Fruit fly (Drosophila melanogaster) whole organism, embryonic: ENCODE measurements around the gene mus201.

Source experiments
- Atf-2 ChIP-seq: fragments of 200-800 bp; sonication (Bioruptor generic); optimal IDR thresholded peaks from 2 replicates; lab custom pipeline; 2016; ENCODE audit warnings: missing biosample characterization, missing genetic modification characterization
- Atf6 ChIP-seq: fragments of 200-800 bp; sonication (Bioruptor generic); IDR thresholded peaks from 2 replicates; pipeline ENCODE4 v1.3.6; 2022; ENCODE audit warnings: missing biosample characterization, missing genetic modification characterization
- CG10274 ChIP-seq: fragments of 200-800 bp; sonication (Bioruptor generic); optimal IDR thresholded peaks from 3 replicates; lab custom pipeline; 2017; ENCODE audit warnings: missing biosample characterization, mild to moderate bottlenecking, missing genetic modification characterization
- CG11085 ChIP-seq: fragments of 200-800 bp; sonication (Bioruptor generic); IDR thresholded peaks from 2 replicates; pipeline ENCODE4 v1.3.6; 2022; ENCODE audit warnings: missing biosample characterization, missing genetic modification characterization
- CG13296 ChIP-seq: fragments of 200-800 bp; sonication (Bioruptor generic); optimal IDR thresholded peaks from 3 replicates; lab custom pipeline; 2018; ENCODE audit warnings: missing biosample characterization, mild to moderate bottlenecking, missing genetic modification characterization
- CG15479 ChIP-seq: fragments of 200-800 bp; sonication (Bioruptor generic); optimal IDR thresholded peaks from 3 replicates; lab custom pipeline; 2019; ENCODE audit warnings: missing biosample characterization, mild to moderate bottlenecking, missing genetic modification characterization, moderate library complexity
- CG17802 ChIP-seq: fragments of 200-800 bp; sonication (Bioruptor generic); optimal IDR thresholded peaks from 2 replicates; lab custom pipeline; 2018; ENCODE audit warnings: missing biosample characterization, mild to moderate bottlenecking, missing genetic modification characterization, moderate library complexity
- CG17829 ChIP-seq: fragments of 200-800 bp; optimal IDR thresholded peaks from 2 replicates; lab custom pipeline; 2019; ENCODE audit warnings: missing biosample characterization, mild to moderate bottlenecking, missing genetic modification characterization, moderate library complexity
- CG1832 ChIP-seq: fragments of 200-800 bp; sonication (Bioruptor generic); optimal IDR thresholded peaks from 2 replicates; lab custom pipeline; 2017; ENCODE audit warnings: missing biosample characterization, mild to moderate bottlenecking, missing genetic modification characterization, inconsistent platforms
- CG18476 ChIP-seq: fragments of 200-800 bp; sonication (Bioruptor generic); optimal IDR thresholded peaks from 2 replicates; lab custom pipeline; 2016; ENCODE audit warnings: missing biosample characterization, mild to moderate bottlenecking, missing genetic modification characterization
- CG18599 ChIP-seq: fragments of 200-800 bp; sonication (Bioruptor generic); optimal IDR thresholded peaks from 3 replicates; lab custom pipeline; 2017; ENCODE audit warnings: missing biosample characterization, missing genetic modification characterization, mild to moderate bottlenecking, moderate library complexity, missing genetic modification reagents
- CG2678 ChIP-seq: fragments of 200-800 bp; sonication (Bioruptor generic); optimal IDR thresholded peaks from 3 replicates; lab custom pipeline; 2019; ENCODE audit warnings: missing biosample characterization, mild to moderate bottlenecking, missing genetic modification characterization, moderate library complexity
- CG2889 ChIP-seq: fragments of 200-800 bp; sonication (Bioruptor generic); IDR thresholded peaks from 3 replicates; pipeline ENCODE4 v1.3.6; 2022; ENCODE audit warnings: missing biosample characterization, missing genetic modification characterization
- CG30431 ChIP-seq: fragments of 200-800 bp; sonication (Bioruptor generic); optimal IDR thresholded peaks from 2 replicates; lab custom pipeline; 2017; ENCODE audit warnings: missing biosample characterization, missing genetic modification characterization
- CG3163 ChIP-seq: fragments of 200-800 bp; sonication (Bioruptor generic); optimal IDR thresholded peaks from 3 replicates; lab custom pipeline; 2016; ENCODE audit warnings: missing biosample characterization, missing genetic modification characterization
- CG3726 ChIP-seq: fragments of 200-800 bp; sonication (Bioruptor generic); IDR thresholded peaks from 3 replicates; pipeline ENCODE4, ENCODE4 v1.3.6; 2022; ENCODE audit warnings: missing biosample characterization, missing genetic modification characterization
- CG6683 ChIP-seq: fragments of 200-800 bp; sonication (Bioruptor generic); optimal IDR thresholded peaks from 2 replicates; lab custom pipeline; 2017; ENCODE audit warnings: missing biosample characterization, mild to moderate bottlenecking, missing genetic modification characterization, missing genetic modification reagents
- CG6689 ChIP-seq: fragments of 200-800 bp; sonication (Bioruptor generic); IDR thresholded peaks from 2 replicates; pipeline ENCODE4 v1.3.6; 2022; ENCODE audit warnings: missing biosample characterization, missing genetic modification characterization
- CG7786 ChIP-seq: fragments of 200-800 bp; sonication (Bioruptor generic); optimal IDR thresholded peaks from 2 replicates; lab custom pipeline; 2016; ENCODE audit warnings: missing biosample characterization, missing genetic modification characterization
- CG7839 ChIP-seq: fragments of 200-800 bp; sonication (Bioruptor generic); optimal IDR thresholded peaks from 3 replicates; lab custom pipeline; 2018; ENCODE audit warnings: missing biosample characterization, mild to moderate bottlenecking, missing genetic modification characterization, moderate library complexity
- CG8478 ChIP-seq: fragments of >200 bp; optimal IDR thresholded peaks from 2 replicates; lab custom pipeline; 2018
- CG9437 ChIP-seq: fragments of 200-800 bp; sonication (Bioruptor generic); optimal IDR thresholded peaks from 2 replicates; lab custom pipeline; 2018; ENCODE audit warnings: missing biosample characterization, mild to moderate bottlenecking, missing genetic modification characterization
- CG9876 ChIP-seq: fragments of 200-800 bp; sonication (Bioruptor generic); optimal IDR thresholded peaks from 2 replicates; lab custom pipeline; 2016; ENCODE audit warnings: missing biosample characterization, missing genetic modification characterization
- CHES-1-like ChIP-seq: fragments of 200-800 bp; sonication (Bioruptor generic); optimal IDR thresholded peaks from 2 replicates; lab custom pipeline; 2016; ENCODE audit warnings: missing biosample characterization, missing genetic modification characterization
- ERR ChIP-seq: fragments of 200-800 bp; sonication (Bioruptor generic); optimal IDR thresholded peaks from 2 replicates; lab custom pipeline; 2016; ENCODE audit warnings: missing biosample characterization, missing genetic modification characterization
- Ets97D ChIP-seq: fragments of 200-800 bp; sonication (Bioruptor generic); optimal IDR thresholded peaks from 3 replicates; lab custom pipeline; 2016; ENCODE audit warnings: missing biosample characterization, missing genetic modification characterization
- Hand ChIP-seq: fragments of 200-800 bp; sonication (Bioruptor generic); optimal IDR thresholded peaks from 2 replicates; lab custom pipeline; 2017; ENCODE audit warnings: mild to moderate bottlenecking, missing biosample characterization, missing genetic modification reagents, missing genetic modification characterization
- Hmx ChIP-seq: fragments of 200-800 bp; sonication (Bioruptor generic); optimal IDR thresholded peaks from 2 replicates; lab custom pipeline; 2016; ENCODE audit warnings: missing biosample characterization, missing genetic modification characterization
- Lpt ChIP-seq: fragments of >200 bp; optimal IDR thresholded peaks from 2 replicates; lab custom pipeline; 2018; ENCODE audit warnings: missing biosample characterization, missing genetic modification characterization
- Myb ChIP-seq: fragments of 200-800 bp; sonication (Bioruptor generic); optimal IDR thresholded peaks from 2 replicates; lab custom pipeline; 2016; ENCODE audit warnings: missing biosample characterization, missing genetic modification characterization
- Nf-YC ChIP-seq: fragments of 200-800 bp; optimal IDR thresholded peaks from 3 replicates; lab custom pipeline; 2019; ENCODE audit warnings: missing biosample characterization, mild to moderate bottlenecking, missing genetic modification characterization, moderate library complexity
- Poxn ChIP-seq: fragments of 200-800 bp; sonication (Bioruptor generic); IDR thresholded peaks from 2 replicates; pipeline ENCODE4 v1.3.6; 2022; ENCODE audit warnings: missing biosample characterization, missing genetic modification characterization
- Scr ChIP-seq: fragments of 200-800 bp; sonication (Bioruptor generic); IDR thresholded peaks from 2 replicates; pipeline ENCODE4 v1.3.6; 2022; ENCODE audit warnings: missing biosample characterization, missing genetic modification characterization; ENCODE audit not compliant: partially characterized antibody
- Xrp1 ChIP-seq: fragments of 200-800 bp; sonication (Bioruptor generic); IDR thresholded peaks from 2 replicates; pipeline ENCODE4 v1.3.6; 2022; ENCODE audit warnings: missing biosample characterization, missing genetic modification characterization
- corto ChIP-seq: fragments of 200-800 bp; sonication (Bioruptor generic); optimal IDR thresholded peaks from 2 replicates; lab custom pipeline; 2016; ENCODE audit warnings: missing biosample characterization, mild to moderate bottlenecking, missing genetic modification characterization, moderate library complexity
- croc ChIP-seq: fragments of 200-800 bp; sonication (Bioruptor generic); conservative IDR thresholded peaks from 3 replicates; pipeline ENCODE4 v1.3.6; 2022; ENCODE audit warnings: missing biosample characterization, missing genetic modification characterization
- da ChIP-seq: fragments of 200-800 bp; sonication (Bioruptor generic); optimal IDR thresholded peaks from 2 replicates; lab custom pipeline; 2016; ENCODE audit warnings: missing biosample characterization, missing genetic modification characterization
- dmrt11E ChIP-seq: fragments of 200-800 bp; sonication (Bioruptor generic); optimal IDR thresholded peaks from 3 replicates; lab custom pipeline; 2018; ENCODE audit warnings: missing biosample characterization, mild to moderate bottlenecking, missing genetic modification characterization, moderate library complexity
- ems ChIP-seq: fragments of 200-800 bp; sonication (Bioruptor generic); optimal IDR thresholded peaks from 3 replicates; lab custom pipeline; 2016; ENCODE audit warnings: missing biosample characterization, missing genetic modification characterization
- fd3F ChIP-seq: fragments of 200-800 bp; sonication (Bioruptor generic); optimal IDR thresholded peaks from 2 replicates; lab custom pipeline; 2018; ENCODE audit warnings: missing biosample characterization, mild to moderate bottlenecking, missing genetic modification characterization, moderate library complexity
- gsb-n ChIP-seq: fragments of 200-800 bp; sonication (Bioruptor generic); optimal IDR thresholded peaks from 3 replicates; lab custom pipeline; 2018; ENCODE audit warnings: missing biosample characterization, mild to moderate bottlenecking, missing genetic modification characterization
- insv ChIP-seq, 2 experiments: fragments of 200-800 bp; sonication (Bioruptor generic); optimal IDR thresholded peaks; 3 replicates each; lab custom pipeline; 2016 to 2018; ENCODE audit warnings: missing biosample characterization in 2 of 2, missing genetic modification characterization in 2 of 2
- lilli ChIP-seq: fragments of 200-800 bp; sonication (Bioruptor generic); optimal IDR thresholded peaks from 3 replicates; lab custom pipeline; 2016; ENCODE audit warnings: missing biosample characterization, missing genetic modification characterization
- maf-S ChIP-seq: fragments of 200-800 bp; sonication (Bioruptor generic); optimal IDR thresholded peaks from 2 replicates; lab custom pipeline; 2016; ENCODE audit warnings: missing biosample characterization, missing genetic modification characterization
- mld ChIP-seq: fragments of 200-800 bp; sonication (Bioruptor generic); IDR thresholded peaks from 3 replicates; pipeline ENCODE4 v1.3.6; 2022; ENCODE audit warnings: missing biosample characterization, missing genetic modification characterization; ENCODE audit not compliant: partially characterized antibody
- org-1 ChIP-seq: fragments of 200-800 bp; sonication (Bioruptor generic); optimal IDR thresholded peaks from 2 replicates; lab custom pipeline; 2017; ENCODE audit warnings: missing biosample characterization, missing genetic modification characterization
- pzg ChIP-seq: fragments of 200-800 bp; sonication (Bioruptor generic); optimal IDR thresholded peaks from 3 replicates; lab custom pipeline; 2018; ENCODE audit warnings: missing biosample characterization, mild to moderate bottlenecking, missing genetic modification characterization, moderate library complexity
- sug ChIP-seq: fragments of 200-800 bp; optimal IDR thresholded peaks from 2 replicates; lab custom pipeline; 2019; ENCODE audit warnings: missing biosample characterization, mild to moderate bottlenecking, missing genetic modification characterization, moderate library complexity
- tll ChIP-seq, 2 experiments: fragments of 200-800 bp in 1 of 2; fragments of >200 bp in 1 of 2; sonication (Bioruptor generic) in 1 of 2; optimal IDR thresholded peaks; 2 replicates each; lab custom pipeline; 2017 to 2019; ENCODE audit warnings: missing biosample characterization in 2 of 2, missing genetic modification characterization in 2 of 2, mild to moderate bottlenecking in 1 of 2, moderate library complexity in 1 of 2
- toy ChIP-seq: fragments of 200-800 bp; sonication (Bioruptor generic); IDR thresholded peaks from 2 replicates; pipeline ENCODE4 v1.3.6; 2022; ENCODE audit warnings: missing biosample characterization, missing genetic modification characterization
- trem ChIP-seq: fragments of 200-800 bp; optimal IDR thresholded peaks from 3 replicates; lab custom pipeline; 2019; ENCODE audit warnings: missing biosample characterization, mild to moderate bottlenecking, missing genetic modification characterization, moderate library complexity

The mus201 gene

dm6 chr2L:8464107-8464582 is 26.2 kb downstream of the mus201 start, which contains the start of gene prg (continued):
- TF ChIP-seq CG7786 (GFP tag; lab: Kevin White, UChicago), result peak; percentile 38
- peak; percentile 36 for TF ChIP-seq CG9437 (GFP tag; lab: Kevin White, UChicago)
- peak; percentile 30 for TF ChIP-seq CG18599 (GFP tag; lab: Kevin White, UChicago)
- TF ChIP-seq ems, result peak; percentile 78
- TF ChIP-seq CG7839 (tag; lab: Kevin White, UChicago), result peak; percentile 79
- TF ChIP-seq Lpt (GFP tag; lab: Kevin White, UChicago), result no peak
- TF ChIP-seq pzg (GFP tag; lab: Kevin White, UChicago), result peak; percentile 59
- TF ChIP-seq da (GFP tag; lab: Kevin White, UChicago), result no peak
- peak; percentile 74 for TF ChIP-seq Xrp1 (GFP tag; lab: Robert Waterston, UW)
- TF ChIP-seq CG3726 (GFP tag; lab: Robert Waterston, UW), result no peak
- TF ChIP-seq Myb, result peak; percentile 55
- TF ChIP-seq lilli, result peak; percentile 74
- TF ChIP-seq Scr (GFP tag; lab: Robert Waterston, UW), result peak; percentile 96
- TF ChIP-seq maf-S (GFP tag; lab: Kevin White, UChicago), result peak; percentile 51
- peak; percentile 55 for TF ChIP-seq CG17829
- no peak for TF ChIP-seq corto (GFP tag; lab: Kevin White, UChicago)
- peak; percentile 51; the same call in 1 of the 2 replicates for TF ChIP-seq CG6689 (GFP tag; lab: Robert Waterston, UW)
- peak; percentile 72; the same call in 1 of the 2 replicates for TF ChIP-seq Atf6 (GFP tag; lab: Robert Waterston, UW)
- no peak for TF ChIP-seq CG1832 (GFP tag; lab: Kevin White, UChicago)
- TF ChIP-seq CG15479 (GFP tag; lab: Kevin White, UChicago), result no peak
- no peak for TF ChIP-seq toy (GFP tag; lab: Robert Waterston, UW)
- no peak for TF ChIP-seq CG8478 (lab: Kevin White, UChicago)
- TF ChIP-seq sug (tag; lab: Kevin White, UChicago), result peak; percentile 68
- peak; percentile 95 for TF ChIP-seq mld (GFP tag; lab: Robert Waterston, UW)
- peak; percentile 45 for TF ChIP-seq Atf-2 (GFP tag; lab: Kevin White, UChicago)
- no peak for TF ChIP-seq CG9876 (GFP tag; lab: Kevin White, UChicago)
- peak; percentile 53 for TF ChIP-seq fd3F
- peak; percentile 85 for TF ChIP-seq CG18476 (GFP tag; lab: Kevin White, UChicago)
- peak; percentile 68 for TF ChIP-seq trem (tag; lab: Kevin White, UChicago)
- TF ChIP-seq CHES-1-like (GFP tag; lab: Kevin White, UChicago), result peak; percentile 54
- peak; percentile 58 for TF ChIP-seq gsb-n (tag; lab: Kevin White, UChicago)
- no peak for TF ChIP-seq CG2889
- TF ChIP-seq CG13296 (GFP tag; lab: Kevin White, UChicago), result peak; percentile 75
- no peak for TF ChIP-seq ERR
- TF ChIP-seq croc (GFP tag; lab: Robert Waterston, UW), result no peak
- TF ChIP-seq org-1, result no peak
- TF ChIP-seq Hand (GFP tag; lab: Kevin White, UChicago), result peak; percentile 51
- TF ChIP-seq dmrt11E, result peak; percentile 51
- no peak for TF ChIP-seq CG6683 (GFP tag; lab: Kevin White, UChicago)
- TF ChIP-seq Hmx (GFP tag; lab: Kevin White, UChicago), result peak; percentile 62
- TF ChIP-seq CG30431, result no peak
- TF ChIP-seq CG3163, result peak; percentile 13
- TF ChIP-seq CG11085 (GFP tag; lab: Robert Waterston, UW), result peak; percentile 12; the same call in 1 of the 2 replicates
- TF ChIP-seq Poxn (GFP tag; lab: Robert Waterston, UW), result no peak
- no peak for TF ChIP-seq CG17802 (tag; lab: Kevin White, UChicago)
- no peak for TF ChIP-seq tll (GFP tag; optimal IDR thresholded peaks at IDR 0.05; lab: Kevin White, UChicago)
- TF ChIP-seq CG10274 (GFP tag; lab: Kevin White, UChicago), result no peak
- peak in 1 of 2 experiments; percentile 58 for TF ChIP-seq insv (GFP tag; optimal IDR thresholded peaks at IDR 0.05; lab: Kevin White, UChicago)
- peak; percentile 77 for TF ChIP-seq CG2678
- TF ChIP-seq Ets97D (GFP tag; lab: Kevin White, UChicago), result peak; percentile 44
- TF ChIP-seq Nf-YC (tag; lab: Kevin White, UChicago), result peak; percentile 70
